Fruit fly (Drosophila melanogaster) whole organism, embryonic: ENCODE results near the gene nenya.

Source experiments
- CG6683 ChIP-seq: fragments of 200-800 bp; sonication (Bioruptor generic); optimal IDR thresholded peaks from 2 replicates; lab custom pipeline; 2017; ENCODE audit warnings: missing biosample characterization, mild to moderate bottlenecking, missing genetic modification characterization, missing genetic modification reagents
- kay ChIP-seq: fragments of 200-800 bp; sonication (Bioruptor generic); optimal IDR thresholded peaks from 2 replicates; lab custom pipeline; 2016; ENCODE audit warnings: missing biosample characterization, missing genetic modification characterization

DNA sequence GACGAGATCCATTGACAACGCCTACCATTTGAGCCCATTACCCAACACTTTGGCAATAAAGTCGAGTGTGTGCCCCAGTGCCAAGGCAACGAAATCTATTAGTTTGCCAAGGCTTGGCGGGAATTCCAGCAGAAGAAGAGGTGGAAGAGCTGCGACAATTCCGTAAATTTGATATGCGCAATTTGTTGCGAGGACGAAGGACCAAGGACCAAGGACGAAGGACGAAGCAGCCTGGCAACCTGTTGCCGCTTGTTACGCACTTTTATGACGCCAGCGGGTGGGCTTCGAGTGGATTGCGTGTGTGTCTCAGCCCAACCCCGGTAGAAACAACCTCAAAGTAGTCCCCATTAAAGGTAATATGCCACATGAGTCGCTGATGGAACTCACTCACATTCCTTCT lies 39.9 kb downstream of the nenya start:
- TF ChIP-seq kay (GFP tag; lab: Kevin White, UChicago) (no peak), CG6683 (no peak)
